Worm (Caenorhabditis elegans) whole organism, young adult: ENCODE measurements around the gene R02F2.7.

Experiments used
- B0019.2 ChIP-seq: fragments of 200-800 bp; sonication (Bioruptor generic); conservative IDR thresholded peaks from 2 replicates; pipeline ENCODE4 v1.3.6; 2022; ENCODE audit warnings: missing genetic modification reagents, missing genetic modification characterization, missing compliant biosample characterization
- C17E4.6 ChIP-seq: fragments of 200-800 bp; sonication (Bioruptor generic); IDR thresholded peaks from 2 replicates; pipeline ENCODE4 v1.3.6; 2022; ENCODE audit warnings: missing genetic modification reagents, missing genetic modification characterization, missing compliant biosample characterization
- F49E8.2 ChIP-seq: sonication (generic microtip); optimal IDR thresholded peaks from 3 replicates; lab custom pipeline; 2017; ENCODE audit warnings: missing genetic modification characterization, mild to moderate bottlenecking, missing compliant biosample characterization, antibody characterized with exemption, moderate library complexity; ENCODE audit not compliant: insufficient read depth
- F57A8.1 ChIP-seq: fragments of 200-800 bp; sonication (Bioruptor generic); optimal IDR thresholded peaks from 2 replicates; lab custom pipeline; 2018; ENCODE audit warnings: mild to moderate bottlenecking, missing genetic modification characterization, moderate library complexity, missing compliant biosample characterization
- Y53F4B.3 ChIP-seq: fragments of 200-800 bp; sonication (Bioruptor generic); IDR thresholded peaks from 2 replicates; pipeline ENCODE4 v1.3.6; 2022; ENCODE audit warnings: missing genetic modification reagents, missing genetic modification characterization, missing compliant biosample characterization
- Y53G8AR.9 ChIP-seq: fragments of 200-800 bp; sonication (Bioruptor generic); conservative IDR thresholded peaks from 2 replicates; pipeline ENCODE4 v1.3.6; 2022; ENCODE audit warnings: missing genetic modification reagents, missing genetic modification characterization, missing compliant biosample characterization
- Y79H2A.3 ChIP-seq: fragments of 200-800 bp; sonication (Bioruptor generic); conservative IDR thresholded peaks from 2 replicates; pipeline ENCODE4 v1.3.6; 2022; ENCODE audit warnings: missing genetic modification reagents, missing genetic modification characterization, missing compliant biosample characterization
- Y95B8A.8 ChIP-seq: fragments of 200-800 bp; sonication (Bioruptor generic); IDR thresholded peaks from 2 replicates; pipeline ENCODE4 v1.3.6; 2022; ENCODE audit warnings: missing genetic modification reagents, missing genetic modification characterization, missing compliant biosample characterization
- akir-1 ChIP-seq: fragments of 200-800 bp; sonication (Bioruptor generic); optimal IDR thresholded peaks from 2 replicates; lab custom pipeline; 2018; ENCODE audit warnings: mild to moderate bottlenecking, missing genetic modification characterization, moderate library complexity, missing compliant biosample characterization
- aptf-2 ChIP-seq: fragments of 200-800 bp; sonication (Bioruptor generic); conservative IDR thresholded peaks from 2 replicates; pipeline ENCODE4 v1.3.6; 2022; ENCODE audit warnings: missing genetic modification reagents, missing genetic modification characterization, missing compliant biosample characterization
- bed-1 ChIP-seq: fragments of 200-800 bp; sonication (Bioruptor generic); IDR thresholded peaks from 2 replicates; pipeline ENCODE4 v1.3.6; 2022; ENCODE audit warnings: missing genetic modification reagents, missing genetic modification characterization, missing compliant biosample characterization
- ccch-3 ChIP-seq: fragments of 200-800 bp; sonication (Bioruptor generic); optimal IDR thresholded peaks from 2 replicates; lab custom pipeline; 2018; ENCODE audit warnings: mild to moderate bottlenecking, missing genetic modification characterization, missing compliant biosample characterization
- cebp-1 ChIP-seq, 2 experiments: fragments of 200-800 bp in 1 of 2; sonication (Bioruptor generic) in 1 of 2; sonication (generic microtip) in 1 of 2; IDR thresholded peaks in 1 of 2; optimal IDR thresholded peaks in 1 of 2; 2 replicates each; pipeline versions ENCODE4 v1.3.6 to Lab custom; 2017 to 2022; ENCODE audit warnings: missing compliant biosample characterization in 2 of 2, missing genetic modification characterization in 2 of 2, mild to moderate bottlenecking in 1 of 2, missing genetic modification reagents in 1 of 2, moderate library complexity in 1 of 2
- ceh-27 ChIP-seq: fragments of 200-800 bp; sonication (Bioruptor generic); optimal IDR thresholded peaks from 2 replicates; lab custom pipeline; 2018; ENCODE audit warnings: mild to moderate bottlenecking, missing genetic modification characterization, moderate library complexity, missing compliant biosample characterization
- ceh-40 ChIP-seq: fragments of 200-800 bp; sonication (Bioruptor generic); IDR thresholded peaks from 2 replicates; pipeline ENCODE4 v1.3.6; 2022; ENCODE audit warnings: missing genetic modification characterization, missing compliant biosample characterization
- ceh-58 ChIP-seq: fragments of 200-800 bp; sonication (Bioruptor generic); IDR thresholded peaks from 2 replicates; pipeline ENCODE4 v1.3.6; 2022; ENCODE audit warnings: missing genetic modification characterization, missing compliant biosample characterization
- chd-7 ChIP-seq: sonication (generic microtip); optimal IDR thresholded peaks from 2 replicates; lab custom pipeline; 2016; ENCODE audit warnings: mild to moderate bottlenecking, missing genetic modification characterization, moderate library complexity, missing compliant biosample characterization
- dox-1 ChIP-seq: fragments of 200-800 bp; sonication (Bioruptor generic); IDR thresholded peaks from 2 replicates; pipeline ENCODE4 v1.3.6; 2022; ENCODE audit warnings: missing genetic modification reagents, missing genetic modification characterization, missing compliant biosample characterization
- efl-1 ChIP-seq: fragments of 150-350 bp; optimal IDR thresholded peaks from 2 replicates; lab custom pipeline; 2014; ENCODE audit warnings: missing biosample characterization, missing genetic modification reagents, missing genetic modification characterization
- egl-44 ChIP-seq: fragments of 200-800 bp; sonication (Bioruptor generic); IDR thresholded peaks from 2 replicates; pipeline ENCODE4 v1.3.6; 2022; ENCODE audit warnings: missing genetic modification reagents, missing genetic modification characterization, missing compliant biosample characterization
- gei-17 ChIP-seq: fragments of 200-800 bp; sonication (Bioruptor generic); optimal IDR thresholded peaks from 2 replicates; lab custom pipeline; 2018; ENCODE audit warnings: mild to moderate bottlenecking, missing genetic modification characterization, missing compliant biosample characterization
- hlh-12 ChIP-seq: sonication (generic microtip); optimal IDR thresholded peaks from 2 replicates; lab custom pipeline; 2016; ENCODE audit warnings: missing genetic modification characterization, missing compliant biosample characterization
- let-526 ChIP-seq: fragments of 200-800 bp; sonication (Bioruptor generic); IDR thresholded peaks from 2 replicates; pipeline ENCODE4 v1.3.6; 2022; ENCODE audit warnings: missing genetic modification reagents, missing genetic modification characterization, missing compliant biosample characterization
- let-607 ChIP-seq, 2 experiments: fragments of 200-800 bp in 1 of 2; sonication (Bioruptor generic) in 1 of 2; sonication (generic microtip) in 1 of 2; optimal IDR thresholded peaks; 2 replicates each; lab custom pipeline; 2016 to 2018; ENCODE audit warnings: mild to moderate bottlenecking in 2 of 2, missing compliant biosample characterization in 2 of 2, missing genetic modification characterization in 2 of 2, moderate library complexity in 2 of 2, missing genotype in 1 of 2
- lin-26 ChIP-seq: fragments of 200-800 bp; sonication (Bioruptor generic); IDR thresholded peaks from 2 replicates; pipeline ENCODE4 v1.3.6; 2022; ENCODE audit warnings: missing genetic modification reagents, missing genetic modification characterization, missing compliant biosample characterization
- lin-35 ChIP-seq, 3 experiments: fragments of 150-350 bp in 2 of 3; sonication (generic microtip) in 1 of 3; optimal IDR thresholded peaks; 2 replicates each; lab custom pipeline; 2014 to 2018; ENCODE audit warnings: missing biosample characterization in 3 of 3, missing genetic modification characterization in 3 of 3, missing genetic modification reagents in 3 of 3
- lir-1 ChIP-seq: fragments of 200-800 bp; sonication (Bioruptor generic); conservative IDR thresholded peaks from 2 replicates; pipeline ENCODE4 v1.3.6; 2022; ENCODE audit warnings: missing genetic modification reagents, missing genetic modification characterization, missing compliant biosample characterization
- lsl-1 ChIP-seq: fragments of 200-800 bp; sonication (Bioruptor generic); optimal IDR thresholded peaks from 2 replicates; lab custom pipeline; 2018; ENCODE audit warnings: mild to moderate bottlenecking, missing genetic modification characterization, moderate library complexity, missing compliant biosample characterization
- madf-6 ChIP-seq: fragments of 200-800 bp; sonication (Bioruptor generic); IDR thresholded peaks from 2 replicates; pipeline ENCODE4 v1.3.6; 2022; ENCODE audit warnings: missing genetic modification reagents, missing genetic modification characterization, missing compliant biosample characterization
- madf-8 ChIP-seq: fragments of 200-800 bp; sonication (Bioruptor generic); conservative IDR thresholded peaks from 2 replicates; pipeline ENCODE4 v1.3.6; 2022; ENCODE audit warnings: missing genetic modification reagents, missing genetic modification characterization, missing compliant biosample characterization
- nfya-2 ChIP-seq: fragments of 200-800 bp; sonication (Bioruptor generic); IDR thresholded peaks from 2 replicates; pipeline ENCODE4 v1.3.6; 2022; ENCODE audit warnings: missing genetic modification reagents, missing genetic modification characterization, missing compliant biosample characterization
- nhr-179 ChIP-seq: sonication (generic microtip); optimal IDR thresholded peaks from 2 replicates; lab custom pipeline; 2016; ENCODE audit warnings: mild to moderate bottlenecking, missing genetic modification characterization, missing compliant biosample characterization
- nhr-80 ChIP-seq: sonication (generic microtip); optimal IDR thresholded peaks from 2 replicates; lab custom pipeline; 2016; ENCODE audit warnings: missing genetic modification characterization, missing compliant biosample characterization
- nhr-90 ChIP-seq: sonication (generic microtip); optimal IDR thresholded peaks from 2 replicates; lab custom pipeline; 2016; ENCODE audit warnings: missing genotype, mild to moderate bottlenecking, missing genetic modification characterization, missing compliant biosample characterization
- pbrm-1 ChIP-seq: fragments of 200-800 bp; sonication (Bioruptor generic); IDR thresholded peaks from 2 replicates; pipeline ENCODE4 v1.3.6; 2022; ENCODE audit warnings: missing genetic modification reagents, missing genetic modification characterization, missing compliant biosample characterization
- pha-4 ChIP-seq: fragments of 150-350 bp; sonication (generic microtip); optimal IDR thresholded peaks from 2 replicates; lab custom pipeline; 2014; ENCODE audit warnings: missing biosample characterization, missing genetic modification reagents, missing genetic modification characterization
- repo-1 ChIP-seq: sonication (generic microtip); optimal IDR thresholded peaks from 2 replicates; lab custom pipeline; 2017; ENCODE audit warnings: mild to moderate bottlenecking, missing genetic modification characterization, missing compliant biosample characterization
- rpc-1 ChIP-seq, 2 experiments: fragments of 150-350 bp in 1 of 2; sonication (generic microtip) in 1 of 2; optimal IDR thresholded peaks; 2 replicates each; lab custom pipeline; 2014 to 2018; ENCODE audit warnings: missing biosample characterization in 1 of 2, missing genetic modification characterization in 1 of 2, missing genetic modification reagents in 1 of 2, missing genotype in 1 of 2
- sdz-38 ChIP-seq: sonication (generic microtip); optimal IDR thresholded peaks from 2 replicates; lab custom pipeline; 2016; ENCODE audit warnings: missing genotype, missing genetic modification characterization, missing compliant biosample characterization
- sea-2 ChIP-seq: fragments of 200-800 bp; sonication (Bioruptor generic); IDR thresholded peaks from 2 replicates; pipeline ENCODE4 v1.3.6; 2022; ENCODE audit warnings: missing genetic modification characterization, missing compliant biosample characterization
- somi-1 ChIP-seq: fragments of 200-800 bp; sonication (Bioruptor generic); optimal IDR thresholded peaks from 2 replicates; lab custom pipeline; 2018; ENCODE audit warnings: mild to moderate bottlenecking, missing genetic modification characterization, missing compliant biosample characterization
- tbp1 ChIP-seq: fragments of 200-800 bp; sonication (Bioruptor generic); optimal IDR thresholded peaks from 2 replicates; lab custom pipeline; 2018; ENCODE audit warnings: mild to moderate bottlenecking, missing genetic modification characterization, missing compliant biosample characterization
- xnd-1 ChIP-seq: sonication (generic microtip); optimal IDR thresholded peaks from 2 replicates; lab custom pipeline; 2016; ENCODE audit warnings: missing genotype, missing genetic modification reagents, missing genetic modification characterization, missing compliant biosample characterization
- zfh-2 ChIP-seq: fragments of 200-800 bp; sonication (Bioruptor generic); conservative IDR thresholded peaks from 2 replicates; pipeline ENCODE4 v1.3.6; 2022; ENCODE audit warnings: missing genetic modification reagents, missing genetic modification characterization, missing compliant biosample characterization
- zim-3 ChIP-seq: sonication (generic microtip); optimal IDR thresholded peaks from 2 replicates; lab custom pipeline; 2017; ENCODE audit warnings: mild to moderate bottlenecking, missing genetic modification characterization, moderate library complexity, missing compliant biosample characterization
- ztf-18 ChIP-seq: sonication (generic microtip); optimal IDR thresholded peaks from 2 replicates; lab custom pipeline; 2016; ENCODE audit warnings: missing genotype, mild to moderate bottlenecking, missing genetic modification characterization, missing compliant biosample characterization
- ztf-28 ChIP-seq: fragments of 200-800 bp; sonication (Bioruptor generic); IDR thresholded peaks from 2 replicates; pipeline ENCODE4 v1.3.6; 2022; ENCODE audit warnings: missing genetic modification reagents, missing genetic modification characterization, missing compliant biosample characterization

Gene R02F2.7

ce11 chrIII:5483738-5484315, at the start of gene R02F2.7, which contains the start of gene R02F2.4:
TSS of gene R02F2.7 (minus strand) at chrIII:5483773.
TSS of gene R02F2.4 (plus strand) at chrIII:5484289.
- TF ChIP-seq zfh-2 (GFP tag; lab: Robert Waterston, UW): no peak
- TF ChIP-seq lsl-1 (GFP tag; lab: Kevin White, UChicago): peak; percentile 92
- no peak for TF ChIP-seq cebp-1 (GFP tag; IDR thresholded peaks at IDR 0.05; lab: Robert Waterston, UW)
- no peak for TF ChIP-seq cebp-1 (tag; optimal IDR thresholded peaks at IDR 0.05; lab: Kevin White, UChicago)
- TF ChIP-seq aptf-2: no peak
- TF ChIP-seq hlh-12: no peak
- TF ChIP-seq madf-6: peak; percentile 78
- no peak for TF ChIP-seq let-607 (tag; optimal IDR thresholded peaks at IDR 0.05; lab: Kevin White, UChicago)
- TF ChIP-seq lir-1 (GFP tag; lab: Robert Waterston, UW): no peak
- TF ChIP-seq lin-26 (GFP tag; lab: Robert Waterston, UW): no peak
- no peak for TF ChIP-seq gei-17 (GFP tag; lab: Kevin White, UChicago)
- no peak for TF ChIP-seq nhr-90
- no peak for TF ChIP-seq sdz-38 (tag; lab: Kevin White, UChicago)
- TF ChIP-seq Y53G8AR.9 (GFP tag; lab: Robert Waterston, UW): no peak
- no peak for TF ChIP-seq akir-1
- no peak for TF ChIP-seq let-526 (GFP tag; lab: Robert Waterston, UW)
- TF ChIP-seq F49E8.2 (tag; lab: Kevin White, UChicago): peak; percentile 21
- TF ChIP-seq ztf-18 (tag; lab: Kevin White, UChicago): no peak
- TF ChIP-seq ceh-58 (GFP tag; lab: Robert Waterston, UW): no peak
- no peak for TF ChIP-seq Y53F4B.3 (GFP tag; lab: Robert Waterston, UW)
- no peak for TF ChIP-seq chd-7 (tag; lab: Kevin White, UChicago)
- no peak for TF ChIP-seq ceh-27 (GFP tag; lab: Kevin White, UChicago)
- no peak for TF ChIP-seq ccch-3 (GFP tag; lab: Kevin White, UChicago)
- TF ChIP-seq nhr-179 (tag; lab: Kevin White, UChicago): no peak
- TF ChIP-seq sea-2 (GFP tag; lab: Robert Waterston, UW): no peak
- TF ChIP-seq pbrm-1: no peak
- no peak for TF ChIP-seq lin-35 (GFP tag; optimal IDR thresholded peaks at IDR 0.05; lab: Kevin White, UChicago)
- no peak for TF ChIP-seq nhr-80 (tag; lab: Kevin White, UChicago)
- TF ChIP-seq nfya-2 (GFP tag; lab: Robert Waterston, UW): no peak
- no peak for TF ChIP-seq ztf-28
- TF ChIP-seq bed-1 (GFP tag; lab: Robert Waterston, UW): no peak
- TF ChIP-seq Y95B8A.8: no peak
- TF ChIP-seq egl-44 (GFP tag; lab: Robert Waterston, UW): no peak
- 0 out of 2 replicates have a peak, but pooled peaks have one; percentile 25 for TF ChIP-seq madf-8 (GFP tag; lab: Robert Waterston, UW)
- TF ChIP-seq B0019.2 (GFP tag; lab: Robert Waterston, UW): no peak
- TF ChIP-seq pha-4 (tag; lab: Kevin White, UChicago): no peak
- no peak for TF ChIP-seq repo-1 (tag; lab: Kevin White, UChicago)
- no peak for TF ChIP-seq C17E4.6
- peak; percentile 74 for TF ChIP-seq xnd-1
- TF ChIP-seq dox-1 (GFP tag; lab: Robert Waterston, UW): no peak
- TF ChIP-seq ceh-40 (GFP tag; lab: Robert Waterston, UW): no peak
- no peak for TF ChIP-seq somi-1 (GFP tag; lab: Kevin White, UChicago)
- TF ChIP-seq efl-1 (GFP tag; lab: Kevin White, UChicago): peak; percentile 54
- no peak for TF ChIP-seq zim-3 (tag; lab: Kevin White, UChicago)
- no peak for TF ChIP-seq rpc-1 (optimal IDR thresholded peaks at IDR 0.05; lab: Kevin White, UChicago)
- no peak for TF ChIP-seq rpc-1 (tag; optimal IDR thresholded peaks at IDR 0.05; lab: Kevin White, UChicago)
- no peak for TF ChIP-seq Y79H2A.3 (GFP tag; lab: Robert Waterston, UW)
- no peak for TF ChIP-seq tbp1 (GFP tag; lab: Kevin White, UChicago)
- no peak for TF ChIP-seq F57A8.1 (GFP tag; lab: Kevin White, UChicago)
